Worm (Caenorhabditis elegans) whole organism, L1 larva: Measurements from ENCODE around the gene srw-7.
A peak's percentile ranks its signal among the peaks of the same experiment; 100 is the strongest.

Source experiments
- efl-1 ChIP-seq, 4 experiments: fragments of 150-350 bp; optimal IDR thresholded peaks in 3 of 4; peaks in 1 of 4; 1 replicate in 1 of 4; 2 replicates in 3 of 4; lab custom pipeline; 2014; ENCODE audit warnings: missing biosample characterization in 2 of 4, missing genetic modification characterization in 2 of 4, missing genetic modification reagents in 2 of 4
- lin-39 ChIP-seq: fragments of 150-350 bp; optimal IDR thresholded peaks from 2 replicates; lab custom pipeline; 2014; ENCODE audit warnings: missing biosample characterization, missing genetic modification reagents, missing genetic modification characterization
- nhr-237 ChIP-seq: fragments of 150-350 bp; optimal IDR thresholded peaks from 2 replicates; lab custom pipeline; 2014; ENCODE audit warnings: missing biosample characterization, missing genetic modification characterization
- unc-86 ChIP-seq: sonication (generic microtip); optimal IDR thresholded peaks from 2 replicates; lab custom pipeline; 2016; ENCODE audit warnings: missing genetic modification characterization, missing compliant biosample characterization
- zag-1 ChIP-seq: fragments of 150-350 bp; optimal IDR thresholded peaks from 2 replicates; lab custom pipeline; 2014; ENCODE audit warnings: missing biosample characterization, missing genetic modification characterization
- ztf-11 ChIP-seq, 2 experiments: sonication (generic microtip); optimal IDR thresholded peaks; 2 replicates each; lab custom pipeline; 2016 to 2017; ENCODE audit warnings: missing genetic modification characterization in 2 of 2, missing biosample characterization in 1 of 2, missing compliant biosample characterization in 1 of 2

ce11 chrV:3814938-3815337 is 8.9 kb downstream of the srw-7 start, which contains the start of gene H10D18.1:
- TF ChIP-seq lin-39 (no peak), ztf-11 (tag; optimal IDR thresholded peaks at IDR 0.05; lab: Kevin White, UChicago) (no peak), unc-86 (tag; lab: Kevin White, UChicago) (peak; percentile 20), efl-1 (optimal IDR thresholded peaks at IDR 0.05; lab: Kevin White, UChicago) (no peak), efl-1 (GFP tag; optimal IDR thresholded peaks at IDR 0.05 in 1 of 2; lab: Kevin White, UChicago) (no peak), zag-1 (tag; lab: Kevin White, UChicago) (no peak), nhr-237 (tag; lab: Kevin White, UChicago) (no peak)
